Worm (Caenorhabditis elegans) whole organism, late embryonic: Measurements from ENCODE around the gene Y110A2AL.1.

Experiments used
- C08G9.2 ChIP-seq: sonication (generic microtip); optimal IDR thresholded peaks from 2 replicates; lab custom pipeline; 2016; ENCODE audit warnings: mild to moderate bottlenecking, missing genetic modification characterization, moderate library complexity, missing compliant biosample characterization
- F13H6.1 ChIP-seq: sonication (generic microtip); optimal IDR thresholded peaks from 2 replicates; lab custom pipeline; 2016; ENCODE audit warnings: missing genetic modification characterization, missing compliant biosample characterization
- Y22D7AL.16 ChIP-seq: sonication (generic microtip); optimal IDR thresholded peaks from 2 replicates; lab custom pipeline; 2016; ENCODE audit warnings: missing genetic modification characterization, missing compliant biosample characterization
- ahr-1 ChIP-seq: sonication (generic microtip); optimal IDR thresholded peaks from 2 replicates; lab custom pipeline; 2016; ENCODE audit warnings: missing genetic modification characterization, missing compliant biosample characterization
- ceh-14 ChIP-seq: sonication (generic microtip); optimal IDR thresholded peaks from 2 replicates; lab custom pipeline; 2016; ENCODE audit warnings: missing genotype, missing genetic modification characterization, missing compliant biosample characterization
- ceh-18 ChIP-seq: sonication (generic microtip); optimal IDR thresholded peaks from 2 replicates; lab custom pipeline; 2016; ENCODE audit warnings: missing genetic modification characterization, missing compliant biosample characterization
- ceh-31 ChIP-seq: sonication (generic microtip); optimal IDR thresholded peaks from 2 replicates; lab custom pipeline; 2016; ENCODE audit warnings: missing genetic modification characterization, missing compliant biosample characterization
- ceh-34 ChIP-seq: sonication (generic microtip); optimal IDR thresholded peaks from 2 replicates; lab custom pipeline; 2016; ENCODE audit warnings: mild to moderate bottlenecking, missing genetic modification characterization, missing compliant biosample characterization
- ceh-45 ChIP-seq: fragments of 200-800 bp; sonication (Bioruptor generic); IDR thresholded peaks from 2 replicates; pipeline ENCODE4 v1.3.6; 2022; ENCODE audit warnings: missing genetic modification reagents, missing genetic modification characterization, missing compliant biosample characterization
- ceh-48 ChIP-seq: sonication (generic microtip); optimal IDR thresholded peaks from 2 replicates; lab custom pipeline; 2016; ENCODE audit warnings: missing genetic modification characterization, inconsistent platforms, missing compliant biosample characterization
- ceh-9 ChIP-seq: sonication (generic microtip); optimal IDR thresholded peaks from 2 replicates; lab custom pipeline; 2016; ENCODE audit warnings: mild to moderate bottlenecking, missing genetic modification characterization, inconsistent platforms, missing compliant biosample characterization
- dmd-4 ChIP-seq: sonication (generic microtip); optimal IDR thresholded peaks from 2 replicates; lab custom pipeline; 2016; ENCODE audit warnings: borderline replicate concordance, missing genetic modification characterization, missing compliant biosample characterization
- dve-1 ChIP-seq: sonication (generic microtip); optimal IDR thresholded peaks from 2 replicates; lab custom pipeline; 2017; ENCODE audit warnings: antibody characterized with exemption, mild to moderate bottlenecking, missing genetic modification characterization, missing compliant biosample characterization
- elt-2 ChIP-seq: sonication (generic microtip); optimal IDR thresholded peaks from 2 replicates; lab custom pipeline; 2016; ENCODE audit warnings: missing genetic modification reagents, missing genetic modification characterization, missing compliant biosample characterization
- hlh-15 ChIP-seq: sonication (generic microtip); optimal IDR thresholded peaks from 2 replicates; lab custom pipeline; 2016; ENCODE audit warnings: missing genetic modification characterization, missing compliant biosample characterization
- hlh-6 ChIP-seq: sonication (generic microtip); optimal IDR thresholded peaks from 2 replicates; lab custom pipeline; 2016; ENCODE audit warnings: missing genotype, missing genetic modification characterization, missing compliant biosample characterization
- hlh-8 ChIP-seq: sonication (generic microtip); optimal IDR thresholded peaks from 2 replicates; lab custom pipeline; 2016; ENCODE audit warnings: missing genotype, missing genetic modification characterization, missing compliant biosample characterization
- lim-6 ChIP-seq: sonication (generic microtip); optimal IDR thresholded peaks from 2 replicates; lab custom pipeline; 2016; ENCODE audit warnings: missing genetic modification characterization, missing compliant biosample characterization
- madf-2 ChIP-seq: sonication (generic microtip); optimal IDR thresholded peaks from 2 replicates; lab custom pipeline; 2017; ENCODE audit warnings: missing genetic modification characterization, missing compliant biosample characterization
- nfya-1 ChIP-seq: sonication (generic microtip); optimal IDR thresholded peaks from 2 replicates; lab custom pipeline; 2017; ENCODE audit warnings: missing genetic modification characterization, mild to moderate bottlenecking, missing compliant biosample characterization, antibody characterized with exemption, moderate library complexity
- nhr-11 ChIP-seq: fragments of 150-350 bp; optimal IDR thresholded peaks from 2 replicates; lab custom pipeline; 2014; ENCODE audit warnings: missing biosample characterization, missing genetic modification characterization
- pax-1 ChIP-seq: fragments of 150-350 bp; optimal IDR thresholded peaks from 2 replicates; lab custom pipeline; 2014; ENCODE audit warnings: missing biosample characterization, missing genetic modification characterization
- pros-1 ChIP-seq: fragments of 150-350 bp; optimal IDR thresholded peaks from 2 replicates; lab custom pipeline; 2014; ENCODE audit warnings: missing biosample characterization, missing genetic modification reagents, missing genetic modification characterization
- sox-4 ChIP-seq: sonication (generic microtip); optimal IDR thresholded peaks from 2 replicates; lab custom pipeline; 2017; ENCODE audit warnings: mild to moderate bottlenecking, missing genetic modification characterization, inconsistent platforms, missing compliant biosample characterization
- tbx-7 ChIP-seq: sonication (generic microtip); optimal IDR thresholded peaks from 2 replicates; lab custom pipeline; 2016; ENCODE audit warnings: missing genotype, missing genetic modification characterization, missing compliant biosample characterization
- unc-3 ChIP-seq, 2 experiments: fragments of 200-800 bp in 1 of 2; sonication (Bioruptor generic) in 1 of 2; sonication (generic microtip) in 1 of 2; conservative IDR thresholded peaks in 1 of 2; optimal IDR thresholded peaks in 1 of 2; 2 replicates each; pipeline versions ENCODE4 v1.3.6 to Lab custom; 2016 to 2022; ENCODE audit warnings: missing compliant biosample characterization in 2 of 2, missing genetic modification characterization in 2 of 2, missing genetic modification reagents in 1 of 2
- unc-86 ChIP-seq: sonication (generic microtip); optimal IDR thresholded peaks from 2 replicates; lab custom pipeline; 2016; ENCODE audit warnings: missing genetic modification characterization, missing compliant biosample characterization
- zip-5 ChIP-seq: sonication (generic microtip); optimal IDR thresholded peaks from 2 replicates; lab custom pipeline; 2016; ENCODE audit warnings: missing genetic modification characterization, missing compliant biosample characterization

The Y110A2AL.1 gene

DNA sequence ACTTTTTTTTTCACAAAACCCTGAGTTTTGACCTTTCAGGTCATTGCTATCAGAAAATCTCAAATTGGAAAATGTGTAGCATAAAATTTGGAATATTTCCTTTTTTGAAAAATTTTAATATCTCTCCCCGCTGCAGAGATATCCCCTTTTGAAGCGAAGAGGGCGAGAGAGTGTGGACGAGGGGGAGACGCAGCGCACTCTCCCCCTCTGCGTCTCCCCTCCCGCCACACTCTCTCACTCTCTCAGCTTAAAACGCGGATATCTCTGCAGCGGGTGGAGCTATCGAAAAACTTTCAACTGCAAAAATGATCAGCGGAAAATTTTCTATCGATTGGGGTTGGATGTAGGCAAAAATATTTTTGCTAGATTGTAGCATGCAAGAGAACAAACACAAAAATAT is 47.9 kb downstream of the Y110A2AL.1 start:
- TF ChIP-seq C08G9.2 (tag; lab: Kevin White, UChicago) (no peak), Y22D7AL.16 (tag; lab: Kevin White, UChicago) (no peak), unc-86 (tag; lab: Kevin White, UChicago) (no peak), hlh-15 (tag; lab: Kevin White, UChicago) (no peak), ahr-1 (no peak), pax-1 (no peak), sox-4 (tag; lab: Kevin White, UChicago) (no peak)
- TF ChIP-seq, all 69 proteins: peak for 0

DNA sequence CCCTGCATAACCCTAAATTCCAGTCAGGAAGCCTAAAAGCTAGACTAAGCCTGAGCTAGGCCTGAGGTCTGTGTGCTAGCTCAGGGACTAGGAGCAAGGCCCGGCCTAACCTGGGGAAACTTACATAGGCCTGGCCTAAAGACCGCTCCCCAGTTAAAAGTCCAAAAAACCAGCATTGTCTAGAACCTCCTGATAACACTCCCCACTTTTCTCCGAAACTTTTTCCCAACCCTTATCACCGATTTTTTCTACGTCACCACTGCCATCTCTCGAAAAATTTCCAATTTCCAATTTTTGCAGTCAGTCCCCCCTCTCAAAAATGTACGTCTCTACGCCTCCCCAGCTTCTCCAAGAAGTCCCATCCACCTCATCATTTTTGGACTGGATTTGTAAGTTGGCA is 48.7 kb downstream of the Y110A2AL.1 start, which contains the start of gene ZK355.2:
ZK355.2 (plus strand) TSS at position 301 of the 400 bp plus-strand sequence.
- TF ChIP-seq F13H6.1 (tag; lab: Kevin White, UChicago) (no peak), ceh-9 (no peak)

DNA sequence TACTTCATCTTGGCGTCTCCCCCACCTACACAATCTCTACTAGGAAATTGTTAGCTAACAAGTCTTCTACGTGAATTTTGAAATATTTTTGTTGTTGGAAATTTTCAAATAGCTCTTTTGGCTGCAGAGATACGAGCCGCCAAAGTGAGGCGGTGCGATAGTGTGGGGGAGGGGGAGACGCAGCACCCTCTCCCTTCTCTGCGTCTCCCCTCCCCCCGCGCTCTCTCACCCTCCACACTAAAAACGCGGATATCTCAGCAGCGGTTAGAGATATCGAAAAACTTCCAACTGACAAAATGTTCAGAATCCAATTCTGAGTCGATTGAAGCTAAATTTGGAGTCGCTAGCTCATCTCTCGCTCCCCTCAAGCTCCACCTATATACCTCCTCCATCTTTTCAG is 50.1 kb downstream of the Y110A2AL.1 start:
- TF ChIP-seq ceh-9 (no peak), dve-1 (no peak), unc-3 (GFP tag; conservative IDR thresholded peaks at IDR 0.05; lab: Robert Waterston, UW) (no peak), unc-3 (tag; optimal IDR thresholded peaks at IDR 0.05; lab: Kevin White, UChicago) (no peak), nhr-11 (tag; lab: Kevin White, UChicago) (no peak), ceh-45 (no peak), pros-1 (tag; lab: Kevin White, UChicago) (no peak), ceh-31 (tag; lab: Kevin White, UChicago) (no peak)

DNA sequence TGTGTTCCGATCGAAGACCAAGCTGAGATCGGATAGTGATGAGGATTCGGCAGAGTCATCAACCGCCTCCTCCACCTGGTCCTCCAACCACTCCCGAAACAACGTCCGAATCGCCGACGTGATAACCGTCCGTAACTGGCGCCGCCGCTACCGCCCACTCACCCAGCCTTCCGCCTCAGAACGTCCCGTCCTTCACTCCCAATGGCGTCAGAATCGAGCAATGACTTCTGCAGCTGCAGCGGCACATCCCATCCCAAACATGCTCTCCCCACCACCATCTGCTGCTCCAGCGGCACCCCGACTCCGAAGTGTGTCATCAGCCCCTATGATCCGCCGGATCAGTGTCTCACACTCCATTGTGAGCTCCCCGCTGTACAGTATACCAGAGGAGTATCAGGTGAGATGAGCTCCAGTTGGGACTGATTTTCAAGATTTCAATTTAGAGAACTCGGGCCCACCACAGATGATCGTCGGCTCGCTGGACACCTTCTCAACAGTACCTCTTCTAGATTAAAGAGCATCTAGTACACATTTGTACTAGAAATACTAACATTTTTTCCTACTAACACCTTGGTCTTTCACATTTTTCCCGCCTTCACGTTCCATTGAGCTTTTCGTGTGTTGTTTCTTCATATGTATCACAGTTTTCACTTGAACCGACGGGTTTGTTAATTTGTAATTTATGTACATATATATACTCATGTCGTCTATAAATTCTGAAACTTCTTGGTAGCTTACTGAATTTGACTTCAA is 51.1 kb downstream of the Y110A2AL.1 start:
- no peak for TF ChIP-seq pros-1 (tag; lab: Kevin White, UChicago)
- no peak for TF ChIP-seq nfya-1 (tag; lab: Kevin White, UChicago)
- TF ChIP-seq Y22D7AL.16 (tag; lab: Kevin White, UChicago) = no peak
- TF ChIP-seq hlh-8 (tag; lab: Kevin White, UChicago) = no peak
- TF ChIP-seq ceh-48 (tag; lab: Kevin White, UChicago) = no peak
- no peak for TF ChIP-seq dmd-4 (tag; lab: Kevin White, UChicago)
- TF ChIP-seq madf-2 = no peak
- no peak for TF ChIP-seq hlh-6 (tag; lab: Kevin White, UChicago)
- TF ChIP-seq ceh-14 (tag; lab: Kevin White, UChicago) = no peak
- no peak for TF ChIP-seq ceh-18 (tag; lab: Kevin White, UChicago)
- TF ChIP-seq ceh-31 (tag; lab: Kevin White, UChicago) = no peak
- no peak for TF ChIP-seq lim-6 (tag; lab: Kevin White, UChicago)
- TF ChIP-seq elt-2 (tag; lab: Kevin White, UChicago) = no peak
- TF ChIP-seq zip-5 (tag; lab: Kevin White, UChicago) = no peak
- TF ChIP-seq ceh-34 (tag; lab: Kevin White, UChicago) = no peak
- no peak for TF ChIP-seq ceh-9
- no peak for TF ChIP-seq unc-3 (GFP tag; conservative IDR thresholded peaks at IDR 0.05; lab: Robert Waterston, UW)
- TF ChIP-seq unc-3 (tag; optimal IDR thresholded peaks at IDR 0.05; lab: Kevin White, UChicago) = no peak
- TF ChIP-seq tbx-7 = no peak
